Worm (Caenorhabditis elegans): ENCODE results near the gene R12C12.7.

R12C12.7 gene

DNA sequence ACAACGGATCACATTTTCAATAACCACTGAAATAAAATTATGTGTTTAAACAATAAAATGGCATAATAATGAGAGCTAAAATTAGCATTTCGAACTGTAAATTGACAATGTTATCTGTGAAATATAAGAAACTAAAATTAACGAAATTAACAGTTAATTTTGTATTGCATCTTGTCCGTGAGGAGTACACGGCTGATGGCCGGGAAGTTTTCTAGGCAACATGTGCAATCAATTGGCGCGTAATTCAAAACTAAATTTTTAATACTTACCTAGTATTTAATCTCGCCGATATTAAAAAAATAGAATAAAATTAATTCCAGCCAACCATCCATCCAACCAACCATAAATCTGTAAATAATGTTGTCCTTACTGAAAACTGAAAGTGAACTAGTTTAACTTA is 5.7 kb upstream of the R12C12.7 start (continued):
- TF ChIP-seq mef-2 (tag; optimal IDR thresholded peaks at IDR 0.05) (no peak), isw-1 (GFP tag; IDR thresholded peaks at IDR 0.05) (peak; percentile 74), C16A3.4 (tag; optimal IDR thresholded peaks at IDR 0.05) (peak; percentile 58), pag-3 (tag; optimal IDR thresholded peaks at IDR 0.05; ENCODE audit: borderline replicate concordance, insufficient read depth) (no peak), F16B12.6 (tag; optimal IDR thresholded peaks at IDR 0.05) (peak; percentile 43), unc-62 (GFP tag; optimal IDR thresholded peaks at IDR 0.05) (no peak), unc-98 (GFP tag; IDR thresholded peaks at IDR 0.05) (peak; percentile 74), nhr-11 (tag; optimal IDR thresholded peaks at IDR 0.05) (peak; percentile 49), sox-4 (tag; optimal IDR thresholded peaks at IDR 0.05) (peak; percentile 96), nhr-77 (tag; optimal IDR thresholded peaks at IDR 0.05) (no peak), aha-1 (tag; optimal IDR thresholded peaks at IDR 0.05) (no peak), tbx-2 (tag; optimal IDR thresholded peaks at IDR 0.05) (peak; percentile 93), snpc-4 (tag; optimal IDR thresholded peaks at IDR 0.05) (peak; percentile 62), swsn-7 (tag; optimal IDR thresholded peaks at IDR 0.05) (peak; percentile 92), C34B4.2 (tag; optimal IDR thresholded peaks at IDR 0.05) (peak; percentile 13), elt-3 (tag; optimal IDR thresholded peaks at IDR 0.05) (peak in 2 of 6 experiments; percentile 75 to 80), ceh-82 (tag; optimal IDR thresholded peaks at IDR 0.05) (peak; percentile 61 to 76 (median 71)), alr-1 (tag; optimal IDR thresholded peaks at IDR 0.05; ENCODE audit: borderline replicate concordance) (no peak), tlp-1 (tag; optimal IDR thresholded peaks at IDR 0.05) (no peak), nhr-76 (tag; optimal IDR thresholded peaks at IDR 0.05) (no peak), fkh-10 (GFP tag; optimal IDR thresholded peaks at IDR 0.05) (no peak), skn-1 (tag; optimal IDR thresholded peaks at IDR 0.05) (peak; percentile 71), unc-30 (tag; optimal IDR thresholded peaks at IDR 0.05) (no peak), sptf-1 (tag; optimal IDR thresholded peaks at IDR 0.05) (no peak), mep-1 (tag; optimal IDR thresholded peaks at IDR 0.05) (peak; percentile 86), lir-3 (tag; optimal IDR thresholded peaks at IDR 0.05; ENCODE audit: poor library complexity) (peak; percentile 98), lin-14 (GFP tag; optimal IDR thresholded peaks at IDR 0.05) (peak; percentile 82), ceh-63 (GFP tag; optimal IDR thresholded peaks at IDR 0.05) (no peak), unc-130 (tag; optimal IDR thresholded peaks at IDR 0.05) (peak; percentile 87), ces-1 (GFP tag; optimal IDR thresholded peaks at IDR 0.05) (no peak), egl-27 (tag; optimal IDR thresholded peaks at IDR 0.05) (no peak), nhr-71 (tag; optimal IDR thresholded peaks at IDR 0.05) (peak; percentile 95), nhr-28 (tag; optimal IDR thresholded peaks at IDR 0.05) (no peak), lin-39 (tag; optimal IDR thresholded peaks at IDR 0.05) (peak; percentile 85), pax-3 (tag; optimal IDR thresholded peaks at IDR 0.05) (peak; percentile 93), ets-5 (GFP tag; IDR thresholded peaks at IDR 0.05) (no peak), ztf-4 (tag; optimal IDR thresholded peaks at IDR 0.05) (peak; percentile 76), mab-9 (GFP tag; IDR thresholded peaks at IDR 0.05) (peak; percentile 67; the same call in 1 of the 2 replicates), nhr-47 (tag; optimal IDR thresholded peaks at IDR 0.05) (peak; percentile 94), nhr-20 (tag; optimal IDR thresholded peaks at IDR 0.05) (peak; percentile 94), lsy-2 (tag; optimal IDR thresholded peaks at IDR 0.05) (peak; percentile 84 to 91), fkh-8 (tag; optimal IDR thresholded peaks at IDR 0.05) (peak; percentile 73), ceh-90 (tag; optimal IDR thresholded peaks at IDR 0.05) (peak; percentile 97), lin-35 (GFP tag; optimal IDR thresholded peaks at IDR 0.05) (peak; percentile 98), hlh-4 (tag; optimal IDR thresholded peaks at IDR 0.05) (peak; percentile 81), hpl-2 (GFP tag; optimal IDR thresholded peaks at IDR 0.05) (no peak), aly-2 (tag; optimal IDR thresholded peaks at IDR 0.05) (peak; percentile 59), rnt-1 (tag; optimal IDR thresholded peaks at IDR 0.05) (peak; percentile 99), vab-15 (tag; optimal IDR thresholded peaks at IDR 0.05) (peak; percentile 44), nhr-84 (tag; optimal IDR thresholded peaks at IDR 0.05) (no peak), blmp-1 (tag; optimal IDR thresholded peaks at IDR 0.05) (peak; percentile 56), nhr-237 (tag; optimal IDR thresholded peaks at IDR 0.05) (no peak), nhr-85 (tag) (peak; percentile 95)
